Fruit fly (Drosophila melanogaster): Measurements from ENCODE around the gene dpr8.

The dpr8 gene

dm6 chrX:14493779-14494401 lies 171.9 kb downstream of the dpr8 start (continued):
- no peak for TF ChIP-seq ato (GFP tag; IDR thresholded peaks at IDR 0.05; ENCODE audit: partially characterized antibody)
- TF ChIP-seq CG6854 (GFP tag; optimal IDR thresholded peaks at IDR 0.05): no peak
- TF ChIP-seq CG3163 (GFP tag; optimal IDR thresholded peaks at IDR 0.05): no peak
- no peak for TF ChIP-seq CG4282 (GFP tag; optimal IDR thresholded peaks at IDR 0.05)
- no peak for TF ChIP-seq so (GFP tag; IDR thresholded peaks at IDR 0.05)
- no peak for TF ChIP-seq CG7745 (tag; optimal IDR thresholded peaks at IDR 0.05)
- TF ChIP-seq kay (GFP tag; optimal IDR thresholded peaks at IDR 0.05): peak; percentile 4
- TF ChIP-seq CG11560 (tag; IDR thresholded peaks at IDR 0.05): no peak
- TF ChIP-seq ro (GFP tag; IDR thresholded peaks at IDR 0.05): peak; percentile 25; the same call in 1 of the 2 replicates
- TF ChIP-seq Meics (GFP tag; optimal IDR thresholded peaks at IDR 0.05): no peak
- TF ChIP-seq Antp (GFP tag; optimal IDR thresholded peaks at IDR 0.05): peak; percentile 6
- no peak for TF ChIP-seq mirr (GFP tag; optimal IDR thresholded peaks at IDR 0.05)
- no peak for TF ChIP-seq sug (tag; optimal IDR thresholded peaks at IDR 0.05)
- peak; percentile 82 for TF ChIP-seq Xrp1 (GFP tag; IDR thresholded peaks at IDR 0.05)
- no peak for TF ChIP-seq fd3F (GFP tag; optimal IDR thresholded peaks at IDR 0.05)
- TF ChIP-seq peb (GFP tag; IDR thresholded peaks at IDR 0.05): peak; percentile 76
- peak; percentile 78 for TF ChIP-seq phol (tag; optimal IDR thresholded peaks at IDR 0.05)
- TF ChIP-seq CG32772 (GFP tag; IDR thresholded peaks at IDR 0.05): peak; percentile 70
- TF ChIP-seq Gug (GFP tag; IDR thresholded peaks at IDR 0.05): peak; percentile 25; the same call in 1 of the 4 replicates
- TF ChIP-seq Myb (GFP tag; optimal IDR thresholded peaks at IDR 0.05): no peak
- TF ChIP-seq sisA (GFP tag; IDR thresholded peaks at IDR 0.05): peak; percentile 64
- TF ChIP-seq Hr51 (GFP tag; optimal IDR thresholded peaks at IDR 0.05): peak in 1 of 2 experiments; percentile 73
- peak; percentile 40 for TF ChIP-seq CG18476 (GFP tag; optimal IDR thresholded peaks at IDR 0.05)
- no peak for TF ChIP-seq repo (GFP tag; optimal IDR thresholded peaks at IDR 0.05)
- TF ChIP-seq Ravus (GFP tag; IDR thresholded peaks at IDR 0.05): no peak
- no peak for TF ChIP-seq lbe (GFP tag; optimal IDR thresholded peaks at IDR 0.05)
- TF ChIP-seq CG42726 (GFP tag; IDR thresholded peaks at IDR 0.05; ENCODE audit: partially characterized antibody): no peak
- no peak for TF ChIP-seq CG15011 (GFP tag; optimal IDR thresholded peaks at IDR 0.05)
- no peak for TF ChIP-seq Gsc (GFP tag; IDR thresholded peaks at IDR 0.05)
- TF ChIP-seq CG3065 (GFP tag; optimal IDR thresholded peaks at IDR 0.05): no peak
- TF ChIP-seq otp (GFP tag; IDR thresholded peaks at IDR 0.05): 0 out of 3 replicates have a peak, but pooled peaks have one; percentile 41
- no peak for TF ChIP-seq Fer2 (tag; optimal IDR thresholded peaks at IDR 0.05)
- peak in 1 of 2 experiments; percentile 72 for TF ChIP-seq Eip74EF (GFP tag; optimal IDR thresholded peaks at IDR 0.05)
- TF ChIP-seq CG30403 (GFP tag; optimal IDR thresholded peaks at IDR 0.05): peak; percentile 58
- no peak for TF ChIP-seq sima (GFP tag; optimal IDR thresholded peaks at IDR 0.05)
- TF ChIP-seq trh (GFP tag; optimal IDR thresholded peaks at IDR 0.05): no peak
- TF ChIP-seq Xbp1 (GFP tag; optimal IDR thresholded peaks at IDR 0.05): peak; percentile 45
- TF ChIP-seq Atf6 (GFP tag; IDR thresholded peaks at IDR 0.05): peak; percentile 33; the same call in 1 of the 2 replicates
- TF ChIP-seq Rfx (GFP tag; IDR thresholded peaks at IDR 0.05): 0 out of 2 replicates have a peak, but pooled peaks have one; percentile 11
- TF ChIP-seq HLH4C (GFP tag; IDR thresholded peaks at IDR 0.05; ENCODE audit: partially characterized antibody): no peak
- TF ChIP-seq Vsx1 (GFP tag; optimal IDR thresholded peaks at IDR 0.05): no peak
- TF ChIP-seq pnt (GFP tag; optimal IDR thresholded peaks at IDR 0.05): no peak
- no peak for TF ChIP-seq corto (GFP tag; optimal IDR thresholded peaks at IDR 0.05)
- TF ChIP-seq dan (GFP tag; IDR thresholded peaks at IDR 0.05): no peak
- TF ChIP-seq CG8944 (GFP tag; optimal IDR thresholded peaks at IDR 0.05): no peak
- peak; percentile 6 to 47 for TF ChIP-seq dpn (GFP tag; optimal IDR thresholded peaks at IDR 0.05)
- peak; percentile 14 for TF ChIP-seq bcd (GFP tag; optimal IDR thresholded peaks at IDR 0.05)
- no peak for TF ChIP-seq Dbx (GFP tag; IDR thresholded peaks at IDR 0.05)
- no peak for TF ChIP-seq CG10462 (GFP tag; optimal IDR thresholded peaks at IDR 0.05)
- peak; percentile 37 for TF ChIP-seq Atf3 (GFP tag; optimal IDR thresholded peaks at IDR 0.05)

All from whole organism, embryonic.